Worm (Caenorhabditis elegans) whole organism, late embryonic: ENCODE results near the gene R04B5.6.

Experiments
- C08G9.2 ChIP-seq: sonication (generic microtip); optimal IDR thresholded peaks from 2 replicates; lab custom pipeline; 2016; ENCODE audit warnings: mild to moderate bottlenecking, missing genetic modification characterization, moderate library complexity, missing compliant biosample characterization
- F13H6.1 ChIP-seq: sonication (generic microtip); optimal IDR thresholded peaks from 2 replicates; lab custom pipeline; 2016; ENCODE audit warnings: missing genetic modification characterization, missing compliant biosample characterization
- T23F11.4 ChIP-seq: fragments of 200-800 bp; sonication (Bioruptor generic); optimal IDR thresholded peaks from 2 replicates; lab custom pipeline; 2018; ENCODE audit warnings: mild to moderate bottlenecking, missing genetic modification characterization, missing compliant biosample characterization
- ahr-1 ChIP-seq: sonication (generic microtip); optimal IDR thresholded peaks from 2 replicates; lab custom pipeline; 2016; ENCODE audit warnings: missing genetic modification characterization, missing compliant biosample characterization
- ama-1 ChIP-seq: fragments of 150-350 bp; optimal IDR thresholded peaks from 2 replicates; lab custom pipeline; 2014
- ceh-2 ChIP-seq: sonication (generic microtip); optimal IDR thresholded peaks from 2 replicates; lab custom pipeline; 2016; ENCODE audit warnings: missing genotype, missing genetic modification characterization, missing compliant biosample characterization
- ceh-30 ChIP-seq: fragments of 150-350 bp; optimal IDR thresholded peaks from 2 replicates; lab custom pipeline; 2014; ENCODE audit warnings: missing biosample characterization, missing genetic modification characterization
- ceh-45 ChIP-seq: fragments of 200-800 bp; sonication (Bioruptor generic); IDR thresholded peaks from 2 replicates; pipeline ENCODE4 v1.3.6; 2022; ENCODE audit warnings: missing genetic modification reagents, missing genetic modification characterization, missing compliant biosample characterization
- ceh-48 ChIP-seq: sonication (generic microtip); optimal IDR thresholded peaks from 2 replicates; lab custom pipeline; 2016; ENCODE audit warnings: missing genetic modification characterization, inconsistent platforms, missing compliant biosample characterization
- ceh-9 ChIP-seq: sonication (generic microtip); optimal IDR thresholded peaks from 2 replicates; lab custom pipeline; 2016; ENCODE audit warnings: mild to moderate bottlenecking, missing genetic modification characterization, inconsistent platforms, missing compliant biosample characterization
- che-1 ChIP-seq: sonication (generic microtip); optimal IDR thresholded peaks from 2 replicates; lab custom pipeline; 2016; ENCODE audit warnings: mild to moderate bottlenecking, missing genetic modification characterization, missing compliant biosample characterization
- dmd-4 ChIP-seq: sonication (generic microtip); optimal IDR thresholded peaks from 2 replicates; lab custom pipeline; 2016; ENCODE audit warnings: borderline replicate concordance, missing genetic modification characterization, missing compliant biosample characterization
- elt-2 ChIP-seq: sonication (generic microtip); optimal IDR thresholded peaks from 2 replicates; lab custom pipeline; 2016; ENCODE audit warnings: missing genetic modification reagents, missing genetic modification characterization, missing compliant biosample characterization
- eyg-1 ChIP-seq: sonication (generic microtip); optimal IDR thresholded peaks from 2 replicates; lab custom pipeline; 2016; ENCODE audit warnings: missing genotype, missing genetic modification characterization, missing compliant biosample characterization
- fax-1 ChIP-seq: sonication (generic microtip); optimal IDR thresholded peaks from 2 replicates; lab custom pipeline; 2016; ENCODE audit warnings: missing genotype, missing genetic modification characterization, missing compliant biosample characterization
- fkh-6 ChIP-seq: sonication (generic microtip); optimal IDR thresholded peaks from 2 replicates; lab custom pipeline; 2016; ENCODE audit warnings: missing genetic modification characterization, missing compliant biosample characterization
- hlh-30 ChIP-seq: sonication (generic microtip); optimal IDR thresholded peaks from 2 replicates; lab custom pipeline; 2017; ENCODE audit warnings: antibody characterized with exemption, missing genetic modification characterization, missing compliant biosample characterization; ENCODE audit not compliant: insufficient read depth
- hlh-6 ChIP-seq: sonication (generic microtip); optimal IDR thresholded peaks from 2 replicates; lab custom pipeline; 2016; ENCODE audit warnings: missing genotype, missing genetic modification characterization, missing compliant biosample characterization
- hlh-8 ChIP-seq: sonication (generic microtip); optimal IDR thresholded peaks from 2 replicates; lab custom pipeline; 2016; ENCODE audit warnings: missing genotype, missing genetic modification characterization, missing compliant biosample characterization
- lim-6 ChIP-seq: sonication (generic microtip); optimal IDR thresholded peaks from 2 replicates; lab custom pipeline; 2016; ENCODE audit warnings: missing genetic modification characterization, missing compliant biosample characterization
- npax-4 ChIP-seq: sonication (generic microtip); optimal IDR thresholded peaks from 2 replicates; lab custom pipeline; 2016; ENCODE audit warnings: missing genetic modification characterization, missing compliant biosample characterization
- odd-2 ChIP-seq: sonication (generic microtip); optimal IDR thresholded peaks from 2 replicates; lab custom pipeline; 2017; ENCODE audit warnings: antibody characterized with exemption, mild to moderate bottlenecking, missing genetic modification characterization, missing compliant biosample characterization
- pqm-1 ChIP-seq: sonication (generic microtip); optimal IDR thresholded peaks from 2 replicates; lab custom pipeline; 2016; ENCODE audit warnings: missing genetic modification characterization, missing compliant biosample characterization
- pros-1 ChIP-seq: fragments of 150-350 bp; optimal IDR thresholded peaks from 2 replicates; lab custom pipeline; 2014; ENCODE audit warnings: missing biosample characterization, missing genetic modification reagents, missing genetic modification characterization
- rnt-1 ChIP-seq: sonication (generic microtip); optimal IDR thresholded peaks from 2 replicates; lab custom pipeline; 2016; ENCODE audit warnings: missing genetic modification characterization, missing compliant biosample characterization
- sdc-2 ChIP-seq: sonication (generic microtip); optimal IDR thresholded peaks from 2 replicates; lab custom pipeline; 2016; ENCODE audit warnings: missing genotype, missing genetic modification characterization, missing compliant biosample characterization
- sox-2 ChIP-seq: fragments of 200-800 bp; sonication (Bioruptor generic); IDR thresholded peaks from 2 replicates; pipeline ENCODE4 v1.3.6; 2022; ENCODE audit warnings: missing genetic modification reagents, missing genetic modification characterization, missing compliant biosample characterization
- sox-4 ChIP-seq: sonication (generic microtip); optimal IDR thresholded peaks from 2 replicates; lab custom pipeline; 2017; ENCODE audit warnings: mild to moderate bottlenecking, missing genetic modification characterization, inconsistent platforms, missing compliant biosample characterization
- syd-9 ChIP-seq: sonication (generic microtip); optimal IDR thresholded peaks from 2 replicates; lab custom pipeline; 2016; ENCODE audit warnings: mild to moderate bottlenecking, missing genetic modification characterization, moderate library complexity, missing compliant biosample characterization
- tbx-2 ChIP-seq: sonication (generic microtip); optimal IDR thresholded peaks from 2 replicates; lab custom pipeline; 2016; ENCODE audit warnings: missing genetic modification characterization, missing compliant biosample characterization
- tbx-7 ChIP-seq: sonication (generic microtip); optimal IDR thresholded peaks from 2 replicates; lab custom pipeline; 2016; ENCODE audit warnings: missing genotype, missing genetic modification characterization, missing compliant biosample characterization
- ttx-3 ChIP-seq: sonication (generic microtip); optimal IDR thresholded peaks from 2 replicates; lab custom pipeline; 2016; ENCODE audit warnings: missing genetic modification reagents, missing genetic modification characterization, missing compliant biosample characterization
- unc-3 ChIP-seq, 2 experiments: fragments of 200-800 bp in 1 of 2; sonication (Bioruptor generic) in 1 of 2; sonication (generic microtip) in 1 of 2; conservative IDR thresholded peaks in 1 of 2; optimal IDR thresholded peaks in 1 of 2; 2 replicates each; pipeline versions ENCODE4 v1.3.6 to Lab custom; 2016 to 2022; ENCODE audit warnings: missing compliant biosample characterization in 2 of 2, missing genetic modification characterization in 2 of 2, missing genetic modification reagents in 1 of 2
- unc-42 ChIP-seq: sonication (generic microtip); optimal IDR thresholded peaks from 2 replicates; lab custom pipeline; 2016; ENCODE audit warnings: missing genotype, missing genetic modification characterization, missing compliant biosample characterization
- unc-55 ChIP-seq: sonication (generic microtip); optimal IDR thresholded peaks from 2 replicates; lab custom pipeline; 2017; ENCODE audit warnings: missing biosample characterization, missing genetic modification reagents, missing genetic modification characterization
- unc-86 ChIP-seq: sonication (generic microtip); optimal IDR thresholded peaks from 2 replicates; lab custom pipeline; 2016; ENCODE audit warnings: missing genetic modification characterization, missing compliant biosample characterization

Gene R04B5.6

ce11 chrV:10122670-10123069 lies 37.7 kb downstream of the R04B5.6 start, which contains the start of gene srxa-19:
TSS of gene srxa-19 (minus strand) at chrV:10122770.
- no peak for TF ChIP-seq odd-2 (tag; lab: Kevin White, UChicago)
- TF ChIP-seq elt-2 (tag; lab: Kevin White, UChicago) = no peak
- no peak for TF ChIP-seq npax-4 (tag; lab: Kevin White, UChicago)
- no peak for TF ChIP-seq dmd-4 (tag; lab: Kevin White, UChicago)
- no peak for TF ChIP-seq tbx-7
- TF ChIP-seq C08G9.2 (tag; lab: Kevin White, UChicago) = no peak
- TF ChIP-seq hlh-6 = no peak
- TF ChIP-seq rnt-1 (tag; lab: Kevin White, UChicago) = no peak
- no peak for TF ChIP-seq ahr-1 (tag; lab: Kevin White, UChicago)
- no peak for TF ChIP-seq unc-42
- TF ChIP-seq unc-3 (GFP tag; conservative IDR thresholded peaks at IDR 0.05; lab: Robert Waterston, UW) = no peak
- no peak for TF ChIP-seq unc-3 (tag; optimal IDR thresholded peaks at IDR 0.05; lab: Kevin White, UChicago)
- TF ChIP-seq ttx-3 (tag; lab: Kevin White, UChicago) = no peak
- no peak for TF ChIP-seq lim-6 (tag; lab: Kevin White, UChicago)
- TF ChIP-seq tbx-2 (tag; lab: Kevin White, UChicago) = no peak
- TF ChIP-seq T23F11.4 (GFP tag; lab: Kevin White, UChicago) = no peak
- no peak for TF ChIP-seq che-1 (tag; lab: Kevin White, UChicago)
- TF ChIP-seq ama-1 (lab: Kevin White, UChicago) = no peak

DNA sequence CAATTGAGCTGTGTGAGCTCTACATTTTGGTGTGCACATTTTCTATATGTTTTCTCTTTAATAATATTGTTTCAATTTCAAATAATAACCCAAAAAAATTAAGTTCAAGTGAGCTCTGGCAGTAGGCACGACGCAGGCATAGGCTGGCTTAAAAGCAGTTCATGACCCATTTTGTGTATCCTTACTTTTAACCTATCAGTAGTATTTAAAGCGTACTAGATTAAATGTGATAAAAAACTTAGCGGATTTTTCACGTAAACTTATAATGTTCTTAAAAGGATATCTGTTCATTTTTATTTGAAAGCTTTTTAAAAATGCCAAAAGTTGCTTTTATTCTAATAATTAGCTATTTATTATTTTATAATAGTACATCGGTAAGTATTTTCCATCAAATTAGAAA lies 38.4 kb downstream of the R04B5.6 start, which contains the start of gene C08B6.6:
C08B6.6 (plus strand) TSS at position 301 of the 400 bp plus-strand sequence.
- no peak for TF ChIP-seq unc-55 (GFP tag; lab: Kevin White, UChicago)
- TF ChIP-seq tbx-7 = no peak
- no peak for TF ChIP-seq sdc-2
- no peak for TF ChIP-seq ceh-30 (tag; lab: Kevin White, UChicago)
- no peak for TF ChIP-seq pros-1
- no peak for TF ChIP-seq unc-86
- TF ChIP-seq che-1 (tag; lab: Kevin White, UChicago) = no peak
- no peak for TF ChIP-seq F13H6.1 (tag; lab: Kevin White, UChicago)
- no peak for TF ChIP-seq ceh-9 (tag; lab: Kevin White, UChicago)
- TF ChIP-seq sox-4 (tag; lab: Kevin White, UChicago) = no peak
- TF ChIP-seq ttx-3 (tag; lab: Kevin White, UChicago) = no peak
- no peak for TF ChIP-seq sox-2 (GFP tag; lab: Robert Waterston, UW)
- no peak for TF ChIP-seq ceh-2 (tag; lab: Kevin White, UChicago)
- no peak for TF ChIP-seq hlh-6

DNA sequence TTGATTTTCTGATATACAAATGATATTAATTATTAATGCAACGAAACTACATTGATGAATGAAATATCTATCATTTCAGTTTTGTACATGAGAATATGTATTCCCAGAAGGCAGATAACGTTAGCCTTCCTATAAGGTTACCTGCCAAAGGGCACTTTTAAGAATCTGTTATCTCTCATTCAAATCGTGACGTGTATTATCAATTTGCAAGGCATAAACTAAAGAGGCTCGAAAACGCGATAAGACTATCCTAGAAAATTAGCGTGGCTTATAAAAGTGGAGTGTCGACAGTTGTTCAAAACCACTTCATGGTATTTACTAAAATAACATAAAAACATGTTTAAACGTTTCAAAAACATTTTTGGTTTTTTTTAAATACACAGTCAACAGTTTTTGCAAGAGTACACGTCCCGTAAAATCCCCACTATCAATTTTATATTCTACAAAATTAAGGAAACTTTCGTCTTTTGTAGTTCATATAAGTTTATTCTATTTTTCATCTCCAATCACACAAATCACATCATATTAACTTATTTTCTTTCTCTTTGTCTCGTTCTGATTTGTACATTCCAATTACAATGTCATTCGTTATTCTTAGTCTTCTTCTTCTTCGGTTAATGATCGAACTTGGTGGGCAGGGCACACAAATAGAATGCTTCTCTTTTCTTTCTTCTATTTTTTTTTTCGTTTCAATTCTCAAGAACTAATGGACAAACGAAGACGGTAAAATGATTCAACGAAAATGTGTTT lies 40.0 kb downstream of the R04B5.6 start, which contains the start of gene C08B6.10:
C08B6.10 (plus strand) TSS at position 700 of the 750 bp plus-strand sequence.
- TF ChIP-seq unc-3 (GFP tag; conservative IDR thresholded peaks at IDR 0.05; lab: Robert Waterston, UW) (no peak), unc-3 (tag; optimal IDR thresholded peaks at IDR 0.05; lab: Kevin White, UChicago) (no peak), ceh-30 (tag; lab: Kevin White, UChicago) (no peak), elt-2 (tag; lab: Kevin White, UChicago) (peak; percentile 81), eyg-1 (tag; lab: Kevin White, UChicago) (no peak), ceh-48 (tag; lab: Kevin White, UChicago) (no peak), fkh-6 (tag; lab: Kevin White, UChicago) (no peak), ceh-2 (tag; lab: Kevin White, UChicago) (no peak), lim-6 (tag; lab: Kevin White, UChicago) (no peak)

DNA sequence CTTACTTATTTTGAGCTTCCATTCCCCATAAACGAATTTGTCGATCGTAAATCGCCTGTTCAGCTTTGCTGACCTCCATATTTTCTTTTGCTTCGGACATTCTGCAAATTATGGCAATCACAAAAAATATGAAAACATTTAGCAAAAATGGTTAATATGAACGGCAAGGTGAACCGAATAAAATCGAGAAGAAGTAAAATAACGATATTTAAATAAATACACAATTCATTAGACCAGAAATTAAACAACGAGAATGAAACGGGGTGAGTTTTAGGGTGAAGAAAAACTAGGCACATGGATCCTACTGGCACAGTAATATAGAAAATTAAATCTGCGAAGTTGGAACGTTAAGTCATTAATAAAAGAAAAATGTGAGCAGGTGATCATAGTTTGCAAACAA lies 45.2 kb downstream of the R04B5.6 start, which contains the start of gene aos-1:
aos-1 (minus strand) TSS at position 101 of the 400 bp plus-strand sequence.
- TF ChIP-seq ceh-45 (GFP tag; lab: Robert Waterston, UW) (no peak), hlh-8 (no peak), ahr-1 (tag; lab: Kevin White, UChicago) (no peak), sox-2 (GFP tag; lab: Robert Waterston, UW) (no peak), fax-1 (no peak), hlh-30 (tag; lab: Kevin White, UChicago) (no peak), unc-3 (GFP tag; conservative IDR thresholded peaks at IDR 0.05; lab: Robert Waterston, UW) (no peak), unc-3 (tag; optimal IDR thresholded peaks at IDR 0.05; lab: Kevin White, UChicago) (no peak), npax-4 (tag; lab: Kevin White, UChicago) (no peak), sdc-2 (no peak), syd-9 (tag; lab: Kevin White, UChicago) (no peak), pqm-1 (no peak), lim-6 (tag; lab: Kevin White, UChicago) (no peak)
- TF ChIP-seq, all 69 proteins: peak for 0
